Fruit fly (Drosophila melanogaster): ENCODE measurements around the gene CG3857.

CG3857 gene

dm6 chrX:1927473-1928306, 12.2 kb downstream of the CG3857 start, which contains the start of gene CG11596 (continued):
- TF ChIP-seq NK7.1 (GFP tag; optimal IDR thresholded peaks at IDR 0.05) (no peak), Ets65A (GFP tag) (no peak), pho (GFP tag; optimal IDR thresholded peaks at IDR 0.05) (peak; percentile 20), CG12104 (GFP tag; optimal IDR thresholded peaks at IDR 0.05) (no peak), CG10147 (GFP tag; optimal IDR thresholded peaks at IDR 0.05) (no peak), gt (GFP tag; IDR thresholded peaks at IDR 0.05) (no peak), ci (GFP tag; IDR thresholded peaks at IDR 0.05) (peak; percentile 6; the same call in 1 of the 3 replicates), chif (GFP tag; optimal IDR thresholded peaks at IDR 0.05) (no peak), esg (GFP tag; conservative IDR thresholded peaks at IDR 0.05) (no peak), HHEX (GFP tag; optimal IDR thresholded peaks at IDR 0.05) (no peak), br (optimal IDR thresholded peaks at IDR 0.05) (no peak), tap (tag; optimal IDR thresholded peaks at IDR 0.05) (no peak), pros (GFP tag; optimal IDR thresholded peaks at IDR 0.05) (no peak), Doc3 (GFP tag; IDR thresholded peaks at IDR 0.05; ENCODE audit: partially characterized antibody) (no peak), CG9817 (tag; optimal IDR thresholded peaks at IDR 0.05) (no peak), CG14667 (GFP tag; IDR thresholded peaks at IDR 0.05) (no peak), CG7839 (tag; optimal IDR thresholded peaks at IDR 0.05) (no peak), sug (tag; optimal IDR thresholded peaks at IDR 0.05) (peak; percentile 57), CG4282 (GFP tag; optimal IDR thresholded peaks at IDR 0.05) (no peak), CG10462 (GFP tag; optimal IDR thresholded peaks at IDR 0.05) (no peak), sim (GFP tag; IDR thresholded peaks at IDR 0.05) (no peak), CG8290 (GFP tag; optimal IDR thresholded peaks at IDR 0.05) (no peak), CG8290 (tag; optimal IDR thresholded peaks at IDR 0.05) (no peak), sob (GFP tag; IDR thresholded peaks at IDR 0.05) (no peak), Elba2 (GFP tag; optimal IDR thresholded peaks at IDR 0.05) (no peak), crol (GFP tag; IDR thresholded peaks at IDR 0.05) (peak; percentile 73), prd (optimal IDR thresholded peaks at IDR 0.05) (no peak), prd (GFP tag; IDR thresholded peaks at IDR 0.05) (no peak), ttk (GFP tag; IDR thresholded peaks at IDR 0.05) (no peak), CG11398 (GFP tag; optimal IDR thresholded peaks at IDR 0.05) (no peak), CG11560 (tag; IDR thresholded peaks at IDR 0.05) (no peak), NfI (GFP tag; optimal IDR thresholded peaks at IDR 0.05) (no peak), Dref (GFP tag; IDR thresholded peaks at IDR 0.05) (peak; percentile 79), CG4730 (GFP tag; IDR thresholded peaks at IDR 0.05) (no peak), grau (tag; optimal IDR thresholded peaks at IDR 0.05) (peak; percentile 12), Spps (tag; optimal IDR thresholded peaks at IDR 0.05) (no peak), CG1832 (GFP tag; optimal IDR thresholded peaks at IDR 0.05) (no peak), inv (GFP tag; IDR thresholded peaks at IDR 0.05; ENCODE audit: partially characterized antibody) (no peak), Trl (optimal IDR thresholded peaks at IDR 0.05) (no peak), Trl (GFP tag; optimal IDR thresholded peaks at IDR 0.05) (no peak), CG17328 (GFP tag; IDR thresholded peaks at IDR 0.05) (peak; percentile 46; the same call in 1 of the 2 replicates), hbn (GFP tag; IDR thresholded peaks at IDR 0.05; ENCODE audit: partially characterized antibody) (no peak), Oli (tag; optimal IDR thresholded peaks at IDR 0.05) (no peak), unc-4 (GFP tag; IDR thresholded peaks at IDR 0.05; ENCODE audit: partially characterized antibody) (peak; percentile 35; the same call in 1 of the 2 replicates), CG18599 (GFP tag; optimal IDR thresholded peaks at IDR 0.05) (no peak), CG12299 (tag; optimal IDR thresholded peaks at IDR 0.05) (no peak), ro (GFP tag; IDR thresholded peaks at IDR 0.05) (no peak), CG4854 (GFP tag; optimal IDR thresholded peaks at IDR 0.05) (no peak), CG31441 (GFP tag; IDR thresholded peaks at IDR 0.05) (no peak), Atf6 (GFP tag; IDR thresholded peaks at IDR 0.05) (no peak), CG10366 (GFP tag; IDR thresholded peaks at IDR 0.05) (peak; percentile 20; the same call in 1 of the 2 replicates), Bteb2 (GFP tag; optimal IDR thresholded peaks at IDR 0.05) (no peak)

Data from whole organism, embryonic.